Worm (Caenorhabditis elegans) whole organism, young adult: ENCODE results near the gene C23H3.9.

ENCODE experiments used
- F23B12.7 ChIP-seq: sonication (generic microtip); optimal IDR thresholded peaks from 2 replicates; lab custom pipeline; 2017; ENCODE audit warnings: missing genetic modification characterization, mild to moderate bottlenecking, missing compliant biosample characterization, antibody characterized with exemption, moderate library complexity; ENCODE audit not compliant: insufficient read depth
- F52B5.7 ChIP-seq: sonication (generic microtip); optimal IDR thresholded peaks from 2 replicates; lab custom pipeline; 2016; ENCODE audit warnings: mild to moderate bottlenecking, missing genetic modification characterization, missing compliant biosample characterization
- F55B11.4 ChIP-seq: sonication (generic microtip); optimal IDR thresholded peaks from 2 replicates; lab custom pipeline; 2016; ENCODE audit warnings: missing compliant biosample characterization, missing genetic modification characterization, borderline replicate concordance; ENCODE audit not compliant: insufficient read depth
- K11D2.4 ChIP-seq: fragments of 200-800 bp; sonication (Bioruptor generic); IDR thresholded peaks from 2 replicates; pipeline ENCODE4 v1.3.6; 2022; ENCODE audit warnings: missing genetic modification reagents, missing genetic modification characterization, missing compliant biosample characterization
- aptf-2 ChIP-seq: fragments of 200-800 bp; sonication (Bioruptor generic); conservative IDR thresholded peaks from 2 replicates; pipeline ENCODE4 v1.3.6; 2022; ENCODE audit warnings: missing genetic modification reagents, missing genetic modification characterization, missing compliant biosample characterization
- attf-3 ChIP-seq: fragments of 200-800 bp; sonication (Bioruptor generic); conservative IDR thresholded peaks from 2 replicates; pipeline ENCODE4 v1.3.6; 2022; ENCODE audit warnings: missing genetic modification reagents, missing genetic modification characterization, missing compliant biosample characterization
- attf-5 ChIP-seq: fragments of 200-800 bp; sonication (Bioruptor generic); optimal IDR thresholded peaks from 2 replicates; lab custom pipeline; 2018; ENCODE audit warnings: mild to moderate bottlenecking, missing genetic modification characterization, missing compliant biosample characterization
- bed-2 ChIP-seq: fragments of 200-800 bp; sonication (Bioruptor generic); IDR thresholded peaks from 2 replicates; pipeline ENCODE4 v1.3.6; 2022; ENCODE audit warnings: missing genetic modification reagents, missing genetic modification characterization, missing compliant biosample characterization
- cebp-1 ChIP-seq, 2 experiments: fragments of 200-800 bp in 1 of 2; sonication (Bioruptor generic) in 1 of 2; sonication (generic microtip) in 1 of 2; IDR thresholded peaks in 1 of 2; optimal IDR thresholded peaks in 1 of 2; 2 replicates each; pipeline versions ENCODE4 v1.3.6 to Lab custom; 2017 to 2022; ENCODE audit warnings: missing compliant biosample characterization in 2 of 2, missing genetic modification characterization in 2 of 2, mild to moderate bottlenecking in 1 of 2, missing genetic modification reagents in 1 of 2, moderate library complexity in 1 of 2
- efl-1 ChIP-seq: fragments of 150-350 bp; optimal IDR thresholded peaks from 2 replicates; lab custom pipeline; 2014; ENCODE audit warnings: missing biosample characterization, missing genetic modification reagents, missing genetic modification characterization
- ekl-4 ChIP-seq: fragments of 200-800 bp; sonication (Bioruptor generic); IDR thresholded peaks from 2 replicates; pipeline ENCODE4 v1.3.6; 2022; ENCODE audit warnings: missing genetic modification reagents, missing genetic modification characterization, missing compliant biosample characterization
- fkh-3 ChIP-seq: sonication (generic microtip); optimal IDR thresholded peaks from 2 replicates; lab custom pipeline; 2016; ENCODE audit warnings: mild to moderate bottlenecking, missing genetic modification characterization, missing compliant biosample characterization
- hlh-12 ChIP-seq: sonication (generic microtip); optimal IDR thresholded peaks from 2 replicates; lab custom pipeline; 2016; ENCODE audit warnings: missing genetic modification characterization, missing compliant biosample characterization
- hlh-26 ChIP-seq: fragments of 200-800 bp; sonication (Bioruptor generic); conservative IDR thresholded peaks from 2 replicates; pipeline ENCODE4 v1.3.6; 2022; ENCODE audit warnings: missing genetic modification reagents, missing genetic modification characterization, missing compliant biosample characterization
- let-607 ChIP-seq, 2 experiments: fragments of 200-800 bp in 1 of 2; sonication (Bioruptor generic) in 1 of 2; sonication (generic microtip) in 1 of 2; optimal IDR thresholded peaks; 2 replicates each; lab custom pipeline; 2016 to 2018; ENCODE audit warnings: mild to moderate bottlenecking in 2 of 2, missing compliant biosample characterization in 2 of 2, missing genetic modification characterization in 2 of 2, moderate library complexity in 2 of 2, missing genotype in 1 of 2
- lin-40 ChIP-seq: sonication (generic microtip); optimal IDR thresholded peaks from 2 replicates; lab custom pipeline; 2016; ENCODE audit warnings: missing genetic modification characterization, mild to moderate bottlenecking, missing compliant biosample characterization, missing genotype, missing genetic modification reagents
- madf-6 ChIP-seq: fragments of 200-800 bp; sonication (Bioruptor generic); IDR thresholded peaks from 2 replicates; pipeline ENCODE4 v1.3.6; 2022; ENCODE audit warnings: missing genetic modification reagents, missing genetic modification characterization, missing compliant biosample characterization
- mcd-1 ChIP-seq: fragments of 200-800 bp; sonication (Bioruptor generic); IDR thresholded peaks from 2 replicates; pipeline ENCODE4 v1.3.6; 2022; ENCODE audit warnings: missing genetic modification reagents, missing genetic modification characterization, missing compliant biosample characterization
- nhr-179 ChIP-seq: sonication (generic microtip); optimal IDR thresholded peaks from 2 replicates; lab custom pipeline; 2016; ENCODE audit warnings: mild to moderate bottlenecking, missing genetic modification characterization, missing compliant biosample characterization
- nhr-80 ChIP-seq: sonication (generic microtip); optimal IDR thresholded peaks from 2 replicates; lab custom pipeline; 2016; ENCODE audit warnings: missing genetic modification characterization, missing compliant biosample characterization
- pha-4 ChIP-seq: fragments of 150-350 bp; sonication (generic microtip); optimal IDR thresholded peaks from 2 replicates; lab custom pipeline; 2014; ENCODE audit warnings: missing biosample characterization, missing genetic modification reagents, missing genetic modification characterization
- rec-8 ChIP-seq, 2 experiments: sonication (generic microtip); optimal IDR thresholded peaks; 2 replicates each; lab custom pipeline; 2016; ENCODE audit warnings: mild to moderate bottlenecking in 2 of 2, missing genetic modification characterization in 2 of 2, missing genetic modification reagents in 2 of 2, missing genotype in 2 of 2, missing biosample characterization in 1 of 2, missing compliant biosample characterization in 1 of 2, moderate library complexity in 1 of 2
- repo-1 ChIP-seq: sonication (generic microtip); optimal IDR thresholded peaks from 2 replicates; lab custom pipeline; 2017; ENCODE audit warnings: mild to moderate bottlenecking, missing genetic modification characterization, missing compliant biosample characterization
- sptf-2 ChIP-seq: fragments of 200-800 bp; sonication (Bioruptor generic); optimal IDR thresholded peaks from 2 replicates; lab custom pipeline; 2018; ENCODE audit warnings: mild to moderate bottlenecking, missing genetic modification characterization, missing compliant biosample characterization
- tlf-1 ChIP-seq: fragments of 200-800 bp; sonication (Bioruptor generic); optimal IDR thresholded peaks from 2 replicates; lab custom pipeline; 2018; ENCODE audit warnings: mild to moderate bottlenecking, missing genetic modification characterization, missing compliant biosample characterization
- xnd-1 ChIP-seq: sonication (generic microtip); optimal IDR thresholded peaks from 2 replicates; lab custom pipeline; 2016; ENCODE audit warnings: missing genotype, missing genetic modification reagents, missing genetic modification characterization, missing compliant biosample characterization
- zim-3 ChIP-seq: sonication (generic microtip); optimal IDR thresholded peaks from 2 replicates; lab custom pipeline; 2017; ENCODE audit warnings: mild to moderate bottlenecking, missing genetic modification characterization, moderate library complexity, missing compliant biosample characterization
- ztf-22 ChIP-seq: fragments of 200-800 bp; sonication (Bioruptor generic); optimal IDR thresholded peaks from 2 replicates; lab custom pipeline; 2018; ENCODE audit warnings: mild to moderate bottlenecking, missing genetic modification characterization, moderate library complexity, missing compliant biosample characterization
- ztf-28 ChIP-seq: fragments of 200-800 bp; sonication (Bioruptor generic); IDR thresholded peaks from 2 replicates; pipeline ENCODE4 v1.3.6; 2022; ENCODE audit warnings: missing genetic modification reagents, missing genetic modification characterization, missing compliant biosample characterization
- ztf-3 ChIP-seq: fragments of 200-800 bp; sonication (Bioruptor generic); optimal IDR thresholded peaks from 2 replicates; lab custom pipeline; 2018; ENCODE audit warnings: mild to moderate bottlenecking, missing genetic modification characterization, missing compliant biosample characterization

C23H3.9 gene

DNA sequence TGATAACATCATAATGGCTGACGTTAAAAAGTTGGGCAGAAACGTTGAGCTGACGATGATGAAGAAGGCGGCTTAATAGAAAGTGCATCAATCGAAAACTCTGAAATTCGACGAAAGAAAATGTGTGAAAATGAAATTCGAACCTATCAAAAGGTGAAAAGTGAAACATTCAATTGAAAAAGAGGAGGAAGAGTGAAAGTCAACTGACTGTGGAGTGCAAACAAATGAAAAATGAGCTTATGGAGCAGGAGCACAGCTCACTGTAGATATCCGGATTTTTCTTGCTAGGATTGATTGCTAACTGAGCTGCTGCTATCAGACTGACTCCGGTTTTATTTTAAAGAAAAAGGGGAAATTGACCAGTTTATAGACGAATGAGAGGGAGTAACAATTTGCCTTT is 42.1 kb upstream of the C23H3.9 start, which contains the start of gene K10B4.3:
K10B4.3 (minus strand) TSS at position 101 of the 400 bp plus-strand sequence.
- no peak for TF ChIP-seq zim-3 (tag; lab: Kevin White, UChicago)
- TF ChIP-seq sptf-2 (GFP tag; lab: Kevin White, UChicago) = no peak
- no peak for TF ChIP-seq aptf-2 (GFP tag; lab: Robert Waterston, UW)
- no peak for TF ChIP-seq hlh-12 (tag; lab: Kevin White, UChicago)
- no peak for TF ChIP-seq fkh-3
- TF ChIP-seq nhr-179 (tag; lab: Kevin White, UChicago) = no peak
- no peak for TF ChIP-seq mcd-1 (GFP tag; lab: Robert Waterston, UW)
- TF ChIP-seq madf-6 (GFP tag; lab: Robert Waterston, UW) = no peak
- no peak for TF ChIP-seq cebp-1 (GFP tag; IDR thresholded peaks at IDR 0.05; lab: Robert Waterston, UW)
- TF ChIP-seq cebp-1 (tag; optimal IDR thresholded peaks at IDR 0.05; lab: Kevin White, UChicago) = no peak
- TF ChIP-seq F55B11.4 (tag; lab: Kevin White, UChicago) = no peak
- TF ChIP-seq ztf-22 = no peak
- TF ChIP-seq nhr-80 (tag; lab: Kevin White, UChicago) = no peak
- no peak for TF ChIP-seq F23B12.7 (tag; lab: Kevin White, UChicago)
- TF ChIP-seq F52B5.7 (tag; lab: Kevin White, UChicago) = no peak

- no peak for TF ChIP-seq tlf-1 (GFP tag; lab: Kevin White, UChicago)
Observed at ce11 chrII:116916-117315, 37.9 kb upstream of the C23H3.9 start, which contains the start of gene srt-54. Gene srt-54 (plus strand): TSS chrII:117216.

- TF ChIP-seq hlh-26 (GFP tag; lab: Robert Waterston, UW) = no peak
- no peak for TF ChIP-seq attf-3 (GFP tag; lab: Robert Waterston, UW)
- TF ChIP-seq, all 124 proteins: peak for 0
Observed at ce11 chrII:112231-112630, 33.2 kb upstream of the C23H3.9 start.

ce11 chrII:111267-111666 is 32.2 kb upstream of the C23H3.9 start, which contains the start of gene C50D2.1:
Gene C50D2.1 (plus strand): TSS chrII:111567.
- no peak for TF ChIP-seq repo-1 (tag; lab: Kevin White, UChicago)
- no peak for TF ChIP-seq ztf-3 (GFP tag; lab: Kevin White, UChicago)
- no peak for TF ChIP-seq F55B11.4 (tag; lab: Kevin White, UChicago)
- TF ChIP-seq pha-4 (tag; lab: Kevin White, UChicago) = no peak
- no peak for TF ChIP-seq let-607 (tag; optimal IDR thresholded peaks at IDR 0.05; lab: Kevin White, UChicago)
- TF ChIP-seq attf-3 (GFP tag; lab: Robert Waterston, UW) = no peak
- no peak for TF ChIP-seq tlf-1 (GFP tag; lab: Kevin White, UChicago)
- TF ChIP-seq zim-3 (tag; lab: Kevin White, UChicago) = no peak
- TF ChIP-seq lin-40 (tag; lab: Kevin White, UChicago) = no peak
- no peak for TF ChIP-seq attf-5 (GFP tag; lab: Kevin White, UChicago)
- TF ChIP-seq K11D2.4 = no peak
- TF ChIP-seq xnd-1 = no peak
- no peak for TF ChIP-seq bed-2
- no peak for TF ChIP-seq efl-1
- TF ChIP-seq ztf-28 (GFP tag; lab: Robert Waterston, UW) = no peak
- no peak for TF ChIP-seq ekl-4 (GFP tag; lab: Robert Waterston, UW)
- TF ChIP-seq rec-8 (tag; optimal IDR thresholded peaks at IDR 0.05; lab: Kevin White, UChicago) = no peak
- TF ChIP-seq nhr-179 (tag; lab: Kevin White, UChicago) = no peak
- TF ChIP-seq F23B12.7 (tag; lab: Kevin White, UChicago) = no peak
